Worm (Caenorhabditis elegans): Measurements from ENCODE around the gene tat-2.

DNA sequence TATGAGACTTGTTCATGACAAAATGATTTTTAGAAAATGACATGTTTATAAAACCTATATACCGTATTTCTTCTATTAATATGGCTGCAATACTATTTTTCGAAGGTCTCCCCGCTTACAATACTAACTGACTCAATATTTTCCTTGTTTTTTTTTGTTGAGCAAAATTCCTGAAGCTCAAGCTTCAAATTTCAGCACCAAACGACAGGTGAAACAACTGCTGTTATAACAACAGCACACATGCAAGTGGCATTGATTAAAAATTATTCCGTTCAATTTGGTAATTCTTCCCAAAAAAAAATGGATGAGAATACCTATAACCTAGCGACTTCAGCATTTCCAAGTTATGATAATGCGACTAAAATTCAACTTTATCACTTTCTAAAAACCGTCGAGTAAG, 32.5 kb downstream of the tat-2 start, which contains the start of gene srw-94:
- no peak for TF ChIP-seq syd-9 (tag; optimal IDR thresholded peaks at IDR 0.05)
- TF ChIP-seq unc-55 (GFP tag; optimal IDR thresholded peaks at IDR 0.05) = no peak
- no peak for TF ChIP-seq ztf-16 (tag; optimal IDR thresholded peaks at IDR 0.05)
- TF ChIP-seq fax-1 (tag; optimal IDR thresholded peaks at IDR 0.05) = no peak
- TF ChIP-seq ceh-45 (GFP tag; IDR thresholded peaks at IDR 0.05) = no peak
- TF ChIP-seq rnt-1 (tag; optimal IDR thresholded peaks at IDR 0.05) = no peak
- no peak for TF ChIP-seq ceh-14 (tag; optimal IDR thresholded peaks at IDR 0.05)
- TF ChIP-seq ceh-24 (tag; optimal IDR thresholded peaks at IDR 0.05) = no peak
- TF ChIP-seq dmd-4 (tag; optimal IDR thresholded peaks at IDR 0.05; ENCODE audit: borderline replicate concordance) = no peak

Measured in whole organism, late embryonic.